Worm (Caenorhabditis elegans) whole organism, L3 larva: ENCODE data around the gene chil-22.

ENCODE experiments used
- ZK546.5 ChIP-seq: sonication (generic microtip); optimal IDR thresholded peaks from 2 replicates; lab custom pipeline; 2017; ENCODE audit warnings: missing biosample characterization, missing genetic modification characterization
- egl-27 ChIP-seq: sonication (generic microtip); optimal IDR thresholded peaks from 4 replicates; lab custom pipeline; 2017; ENCODE audit warnings: missing biosample characterization, missing genetic modification reagents, missing genetic modification characterization
- elt-2 ChIP-seq: sonication (generic microtip); optimal IDR thresholded peaks from 2 replicates; lab custom pipeline; 2016; ENCODE audit warnings: missing genetic modification reagents, mild to moderate bottlenecking, missing genetic modification characterization, missing compliant biosample characterization
- elt-3 ChIP-seq, 3 experiments: fragments of 150-350 bp in 1 of 3; sonication (generic microtip) in 2 of 3; optimal IDR thresholded peaks; 2 replicates in 2 of 3; 4 replicates in 1 of 3; lab custom pipeline; 2014 to 2017; ENCODE audit warnings: missing biosample characterization in 3 of 3, missing genetic modification characterization in 3 of 3
- lin-15B ChIP-seq: fragments of 150-350 bp; optimal IDR thresholded peaks from 2 replicates; lab custom pipeline; 2014; ENCODE audit warnings: missing biosample characterization, missing genetic modification characterization
- nfya-1 ChIP-seq: sonication (generic microtip); optimal IDR thresholded peaks from 2 replicates; lab custom pipeline; 2017; ENCODE audit warnings: missing genetic modification characterization, mild to moderate bottlenecking, missing compliant biosample characterization, antibody characterized with exemption, moderate library complexity; ENCODE audit not compliant: insufficient read depth
- nhr-12 ChIP-seq: fragments of 150-350 bp; optimal IDR thresholded peaks from 2 replicates; lab custom pipeline; 2014; ENCODE audit warnings: missing biosample characterization, missing genetic modification characterization
- nhr-77 ChIP-seq: fragments of 150-350 bp; optimal IDR thresholded peaks from 2 replicates; lab custom pipeline; 2014; ENCODE audit warnings: missing biosample characterization, missing genetic modification characterization
- snpc-4 ChIP-seq: fragments of 150-350 bp; optimal IDR thresholded peaks from 2 replicates; lab custom pipeline; 2014; ENCODE audit warnings: missing biosample characterization, missing genetic modification characterization
- unc-62 ChIP-seq: fragments of 150-350 bp; sonication (generic microtip); optimal IDR thresholded peaks from 4 replicates; lab custom pipeline; 2014; ENCODE audit warnings: missing biosample characterization, missing genetic modification reagents, missing genetic modification characterization

DNA sequence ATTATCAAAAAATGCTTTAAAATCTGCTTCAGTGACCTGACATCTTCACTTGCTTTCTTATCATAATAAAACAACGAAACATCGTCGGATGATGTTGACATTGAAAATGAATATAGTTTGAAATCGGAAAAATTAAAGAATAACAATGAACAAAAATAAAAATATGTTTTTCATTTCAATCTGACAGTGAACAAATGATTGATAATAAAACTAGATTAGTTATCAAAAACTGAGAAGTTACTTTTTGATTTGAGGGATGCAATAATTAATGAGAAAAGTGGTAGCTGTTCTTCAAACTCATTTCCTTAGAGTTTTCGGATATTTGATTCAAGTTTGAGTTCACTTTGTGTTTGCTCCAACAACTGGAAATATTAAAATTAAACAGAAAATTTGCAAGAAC, 22.5 kb downstream of the chil-22 start, which contains the start of gene chil-15:
- TF ChIP-seq ZK546.5 (tag; lab: Kevin White, UChicago): no peak
- no peak for TF ChIP-seq nhr-12 (tag; lab: Kevin White, UChicago)
- no peak for TF ChIP-seq elt-3 (tag; optimal IDR thresholded peaks at IDR 0.05; lab: Kevin White, UChicago)
- no peak for TF ChIP-seq snpc-4 (tag; lab: Kevin White, UChicago)
- TF ChIP-seq egl-27 (tag; lab: Kevin White, UChicago): no peak
- no peak for TF ChIP-seq nhr-77
- TF ChIP-seq unc-62 (GFP tag; lab: Kevin White, UChicago): no peak
- TF ChIP-seq nfya-1 (tag; lab: Kevin White, UChicago): no peak
- no peak for TF ChIP-seq elt-2 (tag; lab: Kevin White, UChicago)
- no peak for TF ChIP-seq lin-15B (tag; lab: Kevin White, UChicago)
